Fruit fly (Drosophila melanogaster) whole organism, embryonic: ENCODE data around the gene CG18265.

Source experiments
- Antp ChIP-seq: fragments of 200-800 bp; sonication (Bioruptor generic); optimal IDR thresholded peaks from 3 replicates; lab custom pipeline; 2016; ENCODE audit warnings: missing biosample characterization, missing genetic modification characterization
- BtbVII ChIP-seq: fragments of 200-800 bp; sonication (Bioruptor generic); optimal IDR thresholded peaks from 3 replicates; lab custom pipeline; 2017; ENCODE audit warnings: missing biosample characterization, mild to moderate bottlenecking, missing genetic modification characterization
- CG10267 ChIP-seq: fragments of 200-800 bp; sonication (Bioruptor generic); optimal IDR thresholded peaks from 2 replicates; lab custom pipeline; 2018; ENCODE audit warnings: missing biosample characterization, mild to moderate bottlenecking, missing genetic modification characterization, moderate library complexity
- CG11085 ChIP-seq: fragments of 200-800 bp; sonication (Bioruptor generic); IDR thresholded peaks from 2 replicates; pipeline ENCODE4 v1.3.6; 2022; ENCODE audit warnings: missing biosample characterization, missing genetic modification characterization
- CG11695 ChIP-seq: fragments of 200-800 bp; sonication (Bioruptor generic); IDR thresholded peaks from 3 replicates; pipeline ENCODE4 v1.3.6; 2022; ENCODE audit warnings: missing biosample characterization, missing genetic modification characterization
- CG12071 ChIP-seq: fragments of 200-800 bp; sonication (Bioruptor generic); optimal IDR thresholded peaks from 3 replicates; lab custom pipeline; 2018; ENCODE audit warnings: missing biosample characterization, mild to moderate bottlenecking, missing genetic modification characterization
- CG12155 ChIP-seq: fragments of 200-800 bp; sonication (Bioruptor generic); optimal IDR thresholded peaks from 3 replicates; lab custom pipeline; 2016; ENCODE audit warnings: missing biosample characterization, missing genetic modification characterization
- CG15514 ChIP-seq: fragments of 200-800 bp; sonication (Bioruptor generic); optimal IDR thresholded peaks from 3 replicates; lab custom pipeline; 2017; ENCODE audit warnings: missing biosample characterization, missing genetic modification characterization, mild to moderate bottlenecking, moderate library complexity, missing genetic modification reagents
- CG1602 ChIP-seq: fragments of 200-800 bp; sonication (Bioruptor generic); optimal IDR thresholded peaks from 3 replicates; lab custom pipeline; 2016; ENCODE audit warnings: missing biosample characterization, missing genetic modification characterization
- CG2129 ChIP-seq: fragments of 200-800 bp; sonication (Bioruptor generic); IDR thresholded peaks from 2 replicates; pipeline ENCODE4 v1.3.6; 2022; ENCODE audit warnings: missing biosample characterization, missing genetic modification characterization; ENCODE audit not compliant: partially characterized antibody
- CG2202 ChIP-seq: fragments of 200-800 bp; sonication (Bioruptor generic); optimal IDR thresholded peaks from 2 replicates; lab custom pipeline; 2018; ENCODE audit warnings: missing biosample characterization, mild to moderate bottlenecking, missing genetic modification characterization
- CG34376 ChIP-seq: fragments of 200-800 bp; sonication (Bioruptor generic); optimal IDR thresholded peaks from 2 replicates; lab custom pipeline; 2018; ENCODE audit warnings: missing biosample characterization, mild to moderate bottlenecking, missing genetic modification characterization
- CG42726 ChIP-seq: fragments of 200-800 bp; sonication (Bioruptor generic); IDR thresholded peaks from 2 replicates; pipeline ENCODE4 v1.3.6; 2022; ENCODE audit warnings: missing biosample characterization, missing genetic modification characterization; ENCODE audit not compliant: partially characterized antibody
- CG4617 ChIP-seq: fragments of 200-800 bp; sonication (Bioruptor generic); optimal IDR thresholded peaks from 3 replicates; lab custom pipeline; 2016; ENCODE audit warnings: missing biosample characterization, missing genetic modification characterization, borderline replicate concordance
- CG6175 ChIP-seq: fragments of 200-800 bp; sonication (Bioruptor generic); IDR thresholded peaks from 3 replicates; pipeline ENCODE4 v1.3.6; 2022; ENCODE audit warnings: missing biosample characterization, missing genetic modification characterization
- CG7271 ChIP-seq: fragments of 200-800 bp; sonication (Bioruptor generic); optimal IDR thresholded peaks from 2 replicates; lab custom pipeline; 2018; ENCODE audit warnings: missing biosample characterization, mild to moderate bottlenecking, missing genetic modification characterization, moderate library complexity
- CG7745 ChIP-seq: fragments of 200-800 bp; sonication (Bioruptor generic); optimal IDR thresholded peaks from 2 replicates; lab custom pipeline; 2018; ENCODE audit warnings: missing biosample characterization, mild to moderate bottlenecking, missing genetic modification characterization, moderate library complexity
- CG7839 ChIP-seq: fragments of 200-800 bp; sonication (Bioruptor generic); optimal IDR thresholded peaks from 3 replicates; lab custom pipeline; 2018; ENCODE audit warnings: missing biosample characterization, mild to moderate bottlenecking, missing genetic modification characterization, moderate library complexity
- CG7987 ChIP-seq: fragments of 200-800 bp; sonication (Bioruptor generic); optimal IDR thresholded peaks from 2 replicates; lab custom pipeline; 2018; ENCODE audit warnings: missing biosample characterization, mild to moderate bottlenecking, missing genetic modification characterization, moderate library complexity
- CG8290 ChIP-seq, 3 experiments: fragments of 200-800 bp; sonication (Bioruptor generic); optimal IDR thresholded peaks; 2 replicates each; lab custom pipeline; 2016 to 2019; ENCODE audit warnings: missing biosample characterization in 3 of 3, missing genetic modification characterization in 3 of 3, mild to moderate bottlenecking in 2 of 3, moderate library complexity in 1 of 3
- CG8359 ChIP-seq: fragments of 200-800 bp; sonication (Bioruptor generic); optimal IDR thresholded peaks from 2 replicates; lab custom pipeline; 2017; ENCODE audit warnings: missing biosample characterization, mild to moderate bottlenecking, missing genetic modification characterization, borderline replicate concordance
- CrebB ChIP-seq: fragments of 200-800 bp; sonication (Bioruptor generic); optimal IDR thresholded peaks from 3 replicates; lab custom pipeline; 2018; ENCODE audit warnings: missing biosample characterization, mild to moderate bottlenecking, missing genetic modification characterization
- Deaf1 ChIP-seq: fragments of 200-800 bp; optimal IDR thresholded peaks from 3 replicates; lab custom pipeline; 2019; ENCODE audit warnings: missing biosample characterization, mild to moderate bottlenecking, missing genetic modification characterization, moderate library complexity
- Dip2 ChIP-seq: fragments of 200-800 bp; sonication (Bioruptor generic); IDR thresholded peaks from 2 replicates; pipeline ENCODE4 v1.3.6; 2022; ENCODE audit warnings: missing biosample characterization, missing genetic modification characterization
- Dp ChIP-seq: fragments of 200-800 bp; sonication (Bioruptor generic); optimal IDR thresholded peaks from 2 replicates; lab custom pipeline; 2018; ENCODE audit warnings: missing biosample characterization, mild to moderate bottlenecking, missing genetic modification characterization, moderate library complexity
- Ets65A ChIP-seq: fragments of 200-800 bp; sonication (Bioruptor generic); peaks from one replicate; lab custom pipeline; 2016; ENCODE audit warnings: missing biosample characterization, missing genetic modification characterization
- GATAe ChIP-seq: fragments of 200-800 bp; sonication (Bioruptor generic); conservative IDR thresholded peaks from 2 replicates; pipeline ENCODE4 v1.3.6; 2022; ENCODE audit warnings: missing biosample characterization, missing genetic modification characterization
- H15 ChIP-seq: fragments of 200-800 bp; sonication (Bioruptor generic); IDR thresholded peaks from 3 replicates; pipeline ENCODE4 v1.3.6; 2022; ENCODE audit warnings: missing biosample characterization, missing genetic modification characterization
- HLH54F ChIP-seq: fragments of 200-800 bp; sonication (Bioruptor generic); optimal IDR thresholded peaks from 3 replicates; lab custom pipeline; 2016; ENCODE audit warnings: missing biosample characterization, missing genetic modification characterization
- Hr39 ChIP-seq: fragments of >200 bp; optimal IDR thresholded peaks from 2 replicates; lab custom pipeline; 2017
- Hr78 ChIP-seq, 2 experiments: fragments of 200-800 bp in 1 of 2; fragments of >200 bp in 1 of 2; sonication (Bioruptor generic) in 1 of 2; optimal IDR thresholded peaks; 2 replicates each; lab custom pipeline; 2017 to 2019; ENCODE audit warnings: missing biosample characterization in 2 of 2, missing genetic modification characterization in 2 of 2, mild to moderate bottlenecking in 1 of 2, moderate library complexity in 1 of 2
- Mrtf ChIP-seq: fragments of 200-800 bp; sonication (Bioruptor generic); IDR thresholded peaks from 3 replicates; pipeline ENCODE4 v1.3.6; 2022; ENCODE audit warnings: missing biosample characterization, missing genetic modification characterization
- NK7.1 ChIP-seq: fragments of 200-800 bp; sonication (Bioruptor generic); optimal IDR thresholded peaks from 3 replicates; lab custom pipeline; 2016; ENCODE audit warnings: missing biosample characterization, missing genetic modification characterization
- Sox102F ChIP-seq: fragments of 200-800 bp; sonication (Bioruptor generic); optimal IDR thresholded peaks from 2 replicates; lab custom pipeline; 2018; ENCODE audit warnings: missing biosample characterization, mild to moderate bottlenecking, missing genetic modification characterization, moderate library complexity
- Trl ChIP-seq, 3 experiments: fragments of >200 bp in 2 of 3; fragments of 200-800 bp in 1 of 3; sonication (Bioruptor generic) in 1 of 3; optimal IDR thresholded peaks; 2 replicates in 1 of 3; 3 replicates in 2 of 3; lab custom pipeline; 2016 to 2017; ENCODE audit warnings: missing biosample characterization in 1 of 3, missing genetic modification characterization in 1 of 3
- YL-1 ChIP-seq: fragments of 200-800 bp; sonication (Bioruptor generic); optimal IDR thresholded peaks from 3 replicates; lab custom pipeline; 2017; ENCODE audit warnings: missing biosample characterization, mild to moderate bottlenecking, missing genetic modification characterization
- ash1 ChIP-seq: fragments of 200-800 bp; sonication (Bioruptor generic); optimal IDR thresholded peaks from 2 replicates; lab custom pipeline; 2018; ENCODE audit warnings: missing biosample characterization, mild to moderate bottlenecking, missing genetic modification characterization
- bowl ChIP-seq: fragments of 200-800 bp; sonication (Bioruptor generic); IDR thresholded peaks from 2 replicates; pipeline ENCODE4 v1.3.6; 2022; ENCODE audit warnings: missing biosample characterization, missing genetic modification characterization
- btn ChIP-seq: fragments of 200-800 bp; sonication (Bioruptor generic); optimal IDR thresholded peaks from 2 replicates; lab custom pipeline; 2016; ENCODE audit warnings: missing biosample characterization, missing genetic modification characterization
- cad ChIP-seq: fragments of >200 bp; optimal IDR thresholded peaks from 2 replicates; lab custom pipeline; 2017; ENCODE audit warnings: missing biosample characterization, missing genetic modification characterization
- crol ChIP-seq: fragments of 200-800 bp; sonication (Bioruptor generic); IDR thresholded peaks from 2 replicates; pipeline ENCODE4 v1.3.6; 2022; ENCODE audit warnings: missing biosample characterization, missing genetic modification characterization
- ems ChIP-seq: fragments of 200-800 bp; sonication (Bioruptor generic); optimal IDR thresholded peaks from 3 replicates; lab custom pipeline; 2016; ENCODE audit warnings: missing biosample characterization, missing genetic modification characterization
- ftz-f1 ChIP-seq: fragments of 200-800 bp; sonication (Bioruptor generic); optimal IDR thresholded peaks from 2 replicates; lab custom pipeline; 2016; ENCODE audit warnings: missing biosample characterization, missing genetic modification characterization
- kay ChIP-seq: fragments of 200-800 bp; sonication (Bioruptor generic); optimal IDR thresholded peaks from 2 replicates; lab custom pipeline; 2016; ENCODE audit warnings: missing biosample characterization, missing genetic modification characterization
- mirr ChIP-seq: fragments of 200-800 bp; sonication (Bioruptor generic); optimal IDR thresholded peaks from 3 replicates; lab custom pipeline; 2018; ENCODE audit warnings: missing biosample characterization, mild to moderate bottlenecking, missing genetic modification characterization
- otp ChIP-seq: fragments of 200-800 bp; sonication (Bioruptor generic); IDR thresholded peaks from 3 replicates; pipeline ENCODE4, ENCODE4 v1.3.6; 2022; ENCODE audit warnings: missing biosample characterization, missing genetic modification characterization
- p53 ChIP-seq: fragments of 200-800 bp; sonication (Bioruptor generic); optimal IDR thresholded peaks from 2 replicates; lab custom pipeline; 2016; ENCODE audit warnings: missing biosample characterization, missing genetic modification characterization
- slou ChIP-seq: fragments of 200-800 bp; sonication (Bioruptor generic); optimal IDR thresholded peaks from 3 replicates; lab custom pipeline; 2016; ENCODE audit warnings: missing biosample characterization, missing genetic modification characterization
- vfl ChIP-seq: fragments of 200-800 bp; sonication (Bioruptor generic); optimal IDR thresholded peaks from 2 replicates; lab custom pipeline; 2016; ENCODE audit warnings: missing biosample characterization, missing genetic modification characterization
- vvl ChIP-seq: fragments of 200-800 bp; sonication (Bioruptor generic); IDR thresholded peaks from 2 replicates; pipeline ENCODE4 v1.3.6; 2022; ENCODE audit warnings: missing biosample characterization, missing genetic modification characterization
- yki ChIP-seq: fragments of >200 bp; optimal IDR thresholded peaks from 3 replicates; lab custom pipeline; 2018
- zfh1 ChIP-seq: fragments of 200-800 bp; sonication (Bioruptor generic); IDR thresholded peaks from 3 replicates; pipeline ENCODE4 v1.3.6; 2022; ENCODE audit warnings: missing biosample characterization, missing genetic modification characterization

The CG18265 gene

DNA sequence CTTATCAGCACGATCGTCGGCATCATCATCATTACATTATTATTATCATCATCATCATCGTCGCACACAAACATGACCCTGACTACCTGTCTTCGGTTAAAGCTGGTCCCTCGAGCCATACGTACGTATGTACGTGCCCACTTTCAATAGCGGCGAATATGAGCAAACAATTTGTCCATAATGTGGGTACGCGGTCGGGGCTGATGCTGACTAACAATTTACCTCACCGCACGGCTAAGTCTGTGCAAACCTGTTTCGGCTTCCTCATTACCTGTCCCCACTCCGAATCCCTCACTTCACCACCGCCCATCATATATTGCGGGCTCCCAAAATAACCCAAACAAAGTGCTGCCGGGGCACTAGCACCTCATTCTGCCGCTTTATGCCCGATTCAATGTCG, 8.8 kb upstream of the CG18265 start (continued):
- TF ChIP-seq Hr78 (GFP tag; optimal IDR thresholded peaks at IDR 0.05; lab: Kevin White, UChicago) (peak in 1 of 2 experiments; percentile 75), CG7745 (no peak), Hr39 (lab: Kevin White, UChicago) (no peak), otp (no peak), NK7.1 (GFP tag; lab: Kevin White, UChicago) (no peak), CrebB (tag; lab: Kevin White, UChicago) (no peak), btn (GFP tag; lab: Kevin White, UChicago) (no peak), CG42726 (GFP tag; lab: Robert Waterston, UW) (no peak), CG1602 (GFP tag; lab: Kevin White, UChicago) (no peak), mirr (GFP tag; lab: Kevin White, UChicago) (peak; percentile 67), Deaf1 (tag; lab: Kevin White, UChicago) (no peak), Ets65A (GFP tag; lab: Kevin White, UChicago) (no peak), CG6175 (GFP tag; lab: Robert Waterston, UW) (no peak), Sox102F (no peak), kay (peak; percentile 46), CG11695 (GFP tag; lab: Robert Waterston, UW) (no peak), CG15514 (no peak), ftz-f1 (GFP tag; lab: Kevin White, UChicago) (peak; percentile 21), bowl (GFP tag; lab: Robert Waterston, UW) (no peak), cad (GFP tag; lab: Kevin White, UChicago) (no peak), Antp (GFP tag; lab: Kevin White, UChicago) (no peak), CG2129 (GFP tag; lab: Robert Waterston, UW) (no peak), CG11085 (GFP tag; lab: Robert Waterston, UW) (no peak), ash1 (GFP tag; lab: Kevin White, UChicago) (no peak), HLH54F (GFP tag; lab: Kevin White, UChicago) (no peak), BtbVII (GFP tag; lab: Kevin White, UChicago) (peak; percentile 8), p53 (GFP tag; lab: Kevin White, UChicago) (no peak), CG7271 (tag; lab: Kevin White, UChicago) (no peak), slou (GFP tag; lab: Kevin White, UChicago) (no peak), CG10267 (no peak), yki (lab: Kevin White, UChicago) (no peak), vfl (GFP tag; lab: Kevin White, UChicago) (no peak), CG7987 (GFP tag; lab: Kevin White, UChicago) (no peak), crol (GFP tag; lab: Robert Waterston, UW) (peak; percentile 81), CG4617 (GFP tag; lab: Kevin White, UChicago) (no peak), YL-1 (GFP tag; lab: Kevin White, UChicago) (no peak), zfh1 (GFP tag; lab: Robert Waterston, UW) (no peak), vvl (GFP tag; lab: Robert Waterston, UW) (peak; percentile 13; the same call in 1 of the 2 replicates), Dip2 (GFP tag; lab: Robert Waterston, UW) (no peak), Mrtf (no peak), CG12071 (GFP tag; lab: Kevin White, UChicago) (no peak), ems (no peak), CG12155 (GFP tag; lab: Kevin White, UChicago) (no peak), H15 (no peak), CG8290 (GFP tag; optimal IDR thresholded peaks at IDR 0.05; lab: Kevin White, UChicago) (no peak), CG8290 (tag; optimal IDR thresholded peaks at IDR 0.05; lab: Kevin White, UChicago) (peak in 1 of 2 experiments; percentile 70), Trl (optimal IDR thresholded peaks at IDR 0.05; lab: Kevin White, UChicago) (no peak), Trl (GFP tag; optimal IDR thresholded peaks at IDR 0.05; lab: Kevin White, UChicago) (no peak), CG8359 (GFP tag; lab: Kevin White, UChicago) (no peak), CG2202 (tag; lab: Kevin White, UChicago) (no peak), Dp (GFP tag; lab: Kevin White, UChicago) (no peak), CG34376 (GFP tag; lab: Kevin White, UChicago) (no peak), CG7839 (tag; lab: Kevin White, UChicago) (no peak), GATAe (GFP tag; lab: Robert Waterston, UW) (no peak)
